Worm (Caenorhabditis elegans) whole organism, L3 larva: ENCODE results near the gene lurp-2.

Source experiments
- aly-2 ChIP-seq: fragments of 150-350 bp; optimal IDR thresholded peaks from 2 replicates; lab custom pipeline; 2014; ENCODE audit warnings: missing biosample characterization, missing genetic modification characterization
- ceh-82 ChIP-seq: fragments of 150-350 bp; optimal IDR thresholded peaks from 2 replicates; lab custom pipeline; 2014; ENCODE audit warnings: missing biosample characterization, missing genetic modification characterization
- daf-12 ChIP-seq: fragments of 150-350 bp; optimal IDR thresholded peaks from 2 replicates; lab custom pipeline; 2014; ENCODE audit warnings: missing biosample characterization, missing genetic modification reagents, missing genetic modification characterization
- elt-3 ChIP-seq, 3 experiments: fragments of 150-350 bp in 1 of 3; sonication (generic microtip) in 2 of 3; optimal IDR thresholded peaks; 2 replicates in 2 of 3; 4 replicates in 1 of 3; lab custom pipeline; 2014 to 2017; ENCODE audit warnings: missing biosample characterization in 3 of 3, missing genetic modification characterization in 3 of 3
- fos-1 ChIP-seq: fragments of 150-350 bp; optimal IDR thresholded peaks from 2 replicates; lab custom pipeline; 2014; ENCODE audit warnings: missing biosample characterization, missing genetic modification characterization
- mdl-1 ChIP-seq: fragments of 150-350 bp; optimal IDR thresholded peaks from 2 replicates; lab custom pipeline; 2014; ENCODE audit warnings: missing biosample characterization, missing genetic modification characterization
- nfya-1 ChIP-seq: sonication (generic microtip); optimal IDR thresholded peaks from 2 replicates; lab custom pipeline; 2017; ENCODE audit warnings: missing genetic modification characterization, mild to moderate bottlenecking, missing compliant biosample characterization, antibody characterized with exemption, moderate library complexity; ENCODE audit not compliant: insufficient read depth
- nhr-25 ChIP-seq: sonication (generic microtip); optimal IDR thresholded peaks from 2 replicates; lab custom pipeline; 2017; ENCODE audit warnings: missing biosample characterization, missing genetic modification characterization
- nhr-76 ChIP-seq: fragments of 150-350 bp; sonication (generic microtip); optimal IDR thresholded peaks from 5 replicates; lab custom pipeline; 2014; ENCODE audit warnings: missing biosample characterization, missing genetic modification characterization
- pqm-1 ChIP-seq: fragments of 150-350 bp; optimal IDR thresholded peaks from 2 replicates; lab custom pipeline; 2017; ENCODE audit warnings: missing biosample characterization, missing genetic modification characterization, inconsistent platforms

DNA sequence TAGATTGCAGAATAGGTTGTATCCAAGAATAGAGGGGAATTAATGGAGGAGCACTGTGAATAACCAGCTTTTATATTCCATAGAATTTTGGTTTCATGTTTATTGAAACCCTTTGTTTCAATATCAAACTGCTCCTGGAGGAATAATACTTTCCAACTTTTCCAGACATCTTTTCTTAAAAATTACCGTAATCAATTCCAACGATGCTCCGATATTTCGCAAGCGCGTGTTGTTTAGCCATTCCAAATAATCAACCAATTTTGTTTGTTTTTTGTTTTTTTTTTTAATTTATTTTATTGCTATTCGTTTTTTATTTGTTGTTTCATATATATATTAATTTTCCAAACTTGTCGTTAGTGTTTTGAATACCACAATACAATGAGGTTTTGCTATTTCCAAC, 47.4 kb upstream of the lurp-2 start, which contains the start of gene cutl-1:
- no peak for TF ChIP-seq mdl-1 (tag; lab: Kevin White, UChicago)
- no peak for TF ChIP-seq fos-1
- no peak for TF ChIP-seq elt-3 (tag; optimal IDR thresholded peaks at IDR 0.05; lab: Kevin White, UChicago)
- no peak for TF ChIP-seq pqm-1 (tag; lab: Kevin White, UChicago)
- no peak for TF ChIP-seq nhr-76
- TF ChIP-seq nhr-25 (tag; lab: Kevin White, UChicago): no peak
- no peak for TF ChIP-seq daf-12 (tag; lab: Kevin White, UChicago)
- TF ChIP-seq ceh-82 (tag; lab: Kevin White, UChicago): no peak
- no peak for TF ChIP-seq aly-2 (tag; lab: Kevin White, UChicago)
- TF ChIP-seq nfya-1 (tag; lab: Kevin White, UChicago): no peak
